Fruit fly (Drosophila melanogaster) whole organism, prepupa: ENCODE results near the gene UQCR-14.

Experiments
- Blimp-1 ChIP-seq: fragments of 200-800 bp; sonication (Bioruptor generic); optimal IDR thresholded peaks from 3 replicates; lab custom pipeline; 2017; ENCODE audit warnings: missing biosample characterization, missing genetic modification characterization, mild to moderate bottlenecking, moderate library complexity, missing genetic modification reagents
- CG10631 ChIP-seq: fragments of 200-800 bp; sonication (Bioruptor generic); optimal IDR thresholded peaks from 2 replicates; lab custom pipeline; 2016; ENCODE audit warnings: missing biosample characterization, missing genetic modification characterization
- CG10669 ChIP-seq: fragments of 200-800 bp; sonication (Bioruptor generic); optimal IDR thresholded peaks from 3 replicates; lab custom pipeline; 2018; ENCODE audit warnings: missing biosample characterization, mild to moderate bottlenecking, missing genetic modification characterization, moderate library complexity
- CG11294 ChIP-seq: fragments of 200-800 bp; sonication (Bioruptor generic); IDR thresholded peaks from 2 replicates; pipeline ENCODE4 v1.3.6; 2022; ENCODE audit warnings: missing biosample characterization, missing genetic modification characterization
- CG11902 ChIP-seq: fragments of 200-800 bp; sonication (Bioruptor generic); optimal IDR thresholded peaks from 3 replicates; lab custom pipeline; 2016; ENCODE audit warnings: missing biosample characterization, missing genetic modification characterization
- CG15336 ChIP-seq: fragments of 200-800 bp; sonication (Bioruptor generic); IDR thresholded peaks from 2 replicates; pipeline ENCODE4 v1.3.6; 2022; ENCODE audit warnings: missing biosample characterization, missing genetic modification characterization
- CG1621 ChIP-seq: fragments of 200-800 bp; sonication (Bioruptor generic); optimal IDR thresholded peaks from 3 replicates; lab custom pipeline; 2018; ENCODE audit warnings: missing biosample characterization, mild to moderate bottlenecking, missing genetic modification characterization
- CG16779 ChIP-seq: fragments of 200-800 bp; sonication (Bioruptor generic); optimal IDR thresholded peaks from 3 replicates; lab custom pipeline; 2017; ENCODE audit warnings: missing biosample characterization, mild to moderate bottlenecking, missing genetic modification characterization
- CG31627 ChIP-seq: fragments of 200-800 bp; sonication (Bioruptor generic); optimal IDR thresholded peaks from 3 replicates; lab custom pipeline; 2016; ENCODE audit warnings: missing biosample characterization, missing genetic modification characterization
- CG32006 ChIP-seq: fragments of 200-800 bp; sonication (Bioruptor generic); optimal IDR thresholded peaks from 3 replicates; lab custom pipeline; 2017; ENCODE audit warnings: missing biosample characterization, mild to moderate bottlenecking, missing genetic modification characterization
- CG3919 ChIP-seq: fragments of 200-800 bp; sonication (Bioruptor generic); optimal IDR thresholded peaks from 3 replicates; lab custom pipeline; 2016; ENCODE audit warnings: missing biosample characterization, missing genetic modification characterization
- CG4318 ChIP-seq: fragments of 200-800 bp; sonication (Bioruptor generic); optimal IDR thresholded peaks from 3 replicates; lab custom pipeline; 2017; ENCODE audit warnings: missing biosample characterization, mild to moderate bottlenecking, missing genetic modification characterization
- CG6163 ChIP-seq: fragments of 200-800 bp; sonication (Bioruptor generic); IDR thresholded peaks from 3 replicates; pipeline ENCODE4 v1.3.6; 2022; ENCODE audit warnings: missing biosample characterization, missing genetic modification characterization
- CG6276 ChIP-seq: fragments of 200-800 bp; sonication (Bioruptor generic); optimal IDR thresholded peaks from 2 replicates; lab custom pipeline; 2017; ENCODE audit warnings: missing biosample characterization, mild to moderate bottlenecking, missing genetic modification characterization
- CG6792 ChIP-seq: fragments of 200-800 bp; sonication (Bioruptor generic); optimal IDR thresholded peaks from 3 replicates; lab custom pipeline; 2016; ENCODE audit warnings: missing biosample characterization, missing genetic modification characterization
- CG6854 ChIP-seq: fragments of 200-800 bp; sonication (Bioruptor generic); optimal IDR thresholded peaks from 2 replicates; lab custom pipeline; 2017; ENCODE audit warnings: missing biosample characterization, mild to moderate bottlenecking, missing genetic modification characterization
- CG8119 ChIP-seq: fragments of 200-800 bp; sonication (Bioruptor generic); IDR thresholded peaks from 3 replicates; pipeline ENCODE4 v1.3.6; 2022; ENCODE audit warnings: missing biosample characterization, missing genetic modification characterization
- CG8319 ChIP-seq: fragments of 200-800 bp; sonication (Bioruptor generic); optimal IDR thresholded peaks from 3 replicates; lab custom pipeline; 2016; ENCODE audit warnings: missing biosample characterization, missing genetic modification characterization
- CG9139 ChIP-seq: fragments of 200-800 bp; sonication (Bioruptor generic); optimal IDR thresholded peaks from 3 replicates; lab custom pipeline; 2017; ENCODE audit warnings: missing biosample characterization, mild to moderate bottlenecking, missing genetic modification characterization
- Eip75B ChIP-seq: fragments of 200-800 bp; sonication (Bioruptor generic); optimal IDR thresholded peaks from 3 replicates; lab custom pipeline; 2016; ENCODE audit warnings: missing biosample characterization, missing genetic modification characterization
- Eip78C ChIP-seq: fragments of 200-800 bp; sonication (Bioruptor generic); peaks from one replicate; lab custom pipeline; 2016; ENCODE audit warnings: missing biosample characterization, missing genetic modification characterization
- Eip93F ChIP-seq: fragments of 200-800 bp; sonication (Bioruptor generic); optimal IDR thresholded peaks from 2 replicates; lab custom pipeline; 2016; ENCODE audit warnings: missing biosample characterization, mild to moderate bottlenecking, missing genetic modification characterization
- Ets21C ChIP-seq: fragments of 200-800 bp; sonication (Bioruptor generic); optimal IDR thresholded peaks from 3 replicates; lab custom pipeline; 2016; ENCODE audit warnings: missing biosample characterization, missing genetic modification characterization
- Ets96B ChIP-seq: fragments of 200-800 bp; optimal IDR thresholded peaks from 2 replicates; lab custom pipeline; 2019; ENCODE audit warnings: missing biosample characterization, mild to moderate bottlenecking, missing genetic modification characterization, moderate library complexity
- Gug ChIP-seq: fragments of 200-800 bp; sonication (Bioruptor generic); IDR thresholded peaks from 2 replicates; pipeline ENCODE4 v1.3.6; 2022; ENCODE audit warnings: missing biosample characterization, missing genetic modification characterization
- Hr4 ChIP-seq: fragments of 200-800 bp; sonication (Bioruptor generic); optimal IDR thresholded peaks from 3 replicates; lab custom pipeline; 2016; ENCODE audit warnings: missing biosample characterization, missing genetic modification characterization
- Lpt ChIP-seq: fragments of 200-800 bp; sonication (Bioruptor generic); optimal IDR thresholded peaks from 3 replicates; lab custom pipeline; 2016; ENCODE audit warnings: missing biosample characterization, missing genetic modification characterization
- Met ChIP-seq: fragments of 200-800 bp; sonication (Bioruptor generic); optimal IDR thresholded peaks from 3 replicates; lab custom pipeline; 2016; ENCODE audit warnings: missing biosample characterization, missing genetic modification characterization
- OdsH ChIP-seq: fragments of 200-800 bp; sonication (Bioruptor generic); optimal IDR thresholded peaks from 3 replicates; lab custom pipeline; 2016; ENCODE audit warnings: missing biosample characterization, missing genetic modification characterization
- Smox ChIP-seq: fragments of 200-800 bp; sonication (Bioruptor generic); optimal IDR thresholded peaks from 3 replicates; lab custom pipeline; 2016; ENCODE audit warnings: missing biosample characterization, missing genetic modification characterization
- Sox102F ChIP-seq: fragments of 200-800 bp; sonication (Bioruptor generic); optimal IDR thresholded peaks from 2 replicates; lab custom pipeline; 2016; ENCODE audit warnings: missing biosample characterization, mild to moderate bottlenecking, missing genetic modification characterization
- Sox15 ChIP-seq: fragments of 200-800 bp; sonication (Bioruptor generic); optimal IDR thresholded peaks from 3 replicates; lab custom pipeline; 2016; ENCODE audit warnings: missing biosample characterization, missing genetic modification characterization
- achi ChIP-seq: fragments of 200-800 bp; sonication (Bioruptor generic); optimal IDR thresholded peaks from 3 replicates; lab custom pipeline; 2016; ENCODE audit warnings: missing biosample characterization, missing genetic modification characterization
- acj6 ChIP-seq: fragments of 200-800 bp; sonication (Bioruptor generic); optimal IDR thresholded peaks from 3 replicates; lab custom pipeline; 2016; ENCODE audit warnings: missing biosample characterization, missing genetic modification characterization
- cyc ChIP-seq: fragments of 200-800 bp; sonication (Bioruptor generic); optimal IDR thresholded peaks from 3 replicates; lab custom pipeline; 2016; ENCODE audit warnings: missing biosample characterization, missing genetic modification characterization
- dac ChIP-seq: fragments of 200-800 bp; sonication (Bioruptor generic); optimal IDR thresholded peaks from 2 replicates; lab custom pipeline; 2017; ENCODE audit warnings: missing biosample characterization, mild to moderate bottlenecking, missing genetic modification characterization
- dsx ChIP-seq: fragments of 200-800 bp; optimal IDR thresholded peaks from 3 replicates; lab custom pipeline; 2019; ENCODE audit warnings: missing biosample characterization, mild to moderate bottlenecking, missing genetic modification characterization, moderate library complexity; ENCODE audit not compliant: poor library complexity, severe bottlenecking
- esn ChIP-seq: fragments of 200-800 bp; sonication (Bioruptor generic); optimal IDR thresholded peaks from 2 replicates; lab custom pipeline; 2016; ENCODE audit warnings: missing biosample characterization, mild to moderate bottlenecking, missing genetic modification characterization, moderate library complexity
- fd59A ChIP-seq: fragments of 200-800 bp; sonication (Bioruptor generic); optimal IDR thresholded peaks from 2 replicates; lab custom pipeline; 2017; ENCODE audit warnings: missing biosample characterization, mild to moderate bottlenecking, missing genetic modification characterization, missing genetic modification reagents
- fkh ChIP-seq: fragments of 200-800 bp; sonication (Bioruptor generic); optimal IDR thresholded peaks from 3 replicates; lab custom pipeline; 2017; ENCODE audit warnings: missing biosample characterization, mild to moderate bottlenecking, missing genetic modification characterization, moderate library complexity
- lz ChIP-seq: fragments of 200-800 bp; sonication (Bioruptor generic); optimal IDR thresholded peaks from 3 replicates; lab custom pipeline; 2016; ENCODE audit warnings: missing biosample characterization, missing genetic modification characterization
- net ChIP-seq: fragments of 200-800 bp; sonication (Bioruptor generic); optimal IDR thresholded peaks from 3 replicates; lab custom pipeline; 2016; ENCODE audit warnings: missing biosample characterization, missing genetic modification characterization
- pdm3 ChIP-seq: fragments of 200-800 bp; sonication (Bioruptor generic); optimal IDR thresholded peaks from 3 replicates; lab custom pipeline; 2016; ENCODE audit warnings: missing biosample characterization, missing genetic modification characterization
- salr ChIP-seq, 2 experiments: fragments of 200-800 bp; sonication (Bioruptor generic); optimal IDR thresholded peaks; 3 replicates each; lab custom pipeline; 2016 to 2018; ENCODE audit warnings: missing biosample characterization in 2 of 2, missing genetic modification characterization in 2 of 2, mild to moderate bottlenecking in 1 of 2
- ss ChIP-seq, 2 experiments: fragments of 200-800 bp; sonication (Bioruptor generic); optimal IDR thresholded peaks; 2 replicates in 1 of 2; 3 replicates in 1 of 2; lab custom pipeline; 2017 to 2018; ENCODE audit warnings: mild to moderate bottlenecking in 2 of 2, missing biosample characterization in 2 of 2, missing genetic modification characterization in 2 of 2, moderate library complexity in 1 of 2
- svp ChIP-seq: fragments of 200-800 bp; sonication (Bioruptor generic); peaks from one replicate; lab custom pipeline; 2016; ENCODE audit warnings: missing biosample characterization, missing genetic modification characterization
- topi ChIP-seq: fragments of 200-800 bp; sonication (Bioruptor generic); optimal IDR thresholded peaks from 3 replicates; lab custom pipeline; 2016; ENCODE audit warnings: missing biosample characterization, missing genetic modification characterization

UQCR-14 gene

dm6 chrX:16332615-16333288, 46.7 kb downstream of the UQCR-14 start (continued):
- peak; percentile 95 for TF ChIP-seq CG9139 (GFP tag; lab: Kevin White, UChicago)
- peak; percentile 97 for TF ChIP-seq Sox102F (GFP tag; lab: Kevin White, UChicago)
- TF ChIP-seq esn = peak; percentile 98
- peak; percentile 91 for TF ChIP-seq CG6163 (GFP tag; lab: Robert Waterston, UW)
- TF ChIP-seq CG16779 = peak; percentile 95
- peak; percentile 97 for TF ChIP-seq CG15336
- TF ChIP-seq CG10669 = peak; percentile 98
- TF ChIP-seq achi (GFP tag; lab: Kevin White, UChicago) = peak; percentile 94
- TF ChIP-seq Lpt (GFP tag; lab: Kevin White, UChicago) = peak; percentile 94
- TF ChIP-seq CG8319 (GFP tag; lab: Kevin White, UChicago) = peak; percentile 90
- peak; percentile 92 for TF ChIP-seq Gug (GFP tag; lab: Robert Waterston, UW)
- TF ChIP-seq cyc (GFP tag; lab: Kevin White, UChicago) = peak; percentile 95
- TF ChIP-seq CG10631 (GFP tag; lab: Kevin White, UChicago) = peak; percentile 95
- peak; percentile 97 for TF ChIP-seq lz (GFP tag; lab: Kevin White, UChicago)
- TF ChIP-seq CG6276 (GFP tag; lab: Kevin White, UChicago) = peak; percentile 98
- TF ChIP-seq CG6854 (GFP tag; lab: Kevin White, UChicago) = peak; percentile 94
- peak; percentile 97 for TF ChIP-seq pdm3 (GFP tag; lab: Kevin White, UChicago)

dm6 chrX:16333434-16334141, 47.5 kb downstream of the UQCR-14 start, which contains the start of the genes CG9921 and Dsp1:
Gene CG9921 (minus strand): TSS chrX:16333600.
Gene Dsp1 (plus strand): TSS chrX:16333612.
- TF ChIP-seq CG31627 (GFP tag; lab: Kevin White, UChicago) (no peak), OdsH (GFP tag; lab: Kevin White, UChicago) (no peak), net (GFP tag; lab: Kevin White, UChicago) (no peak), Met (GFP tag; lab: Kevin White, UChicago) (no peak), Hr4 (no peak), Gug (GFP tag; lab: Robert Waterston, UW) (no peak), CG11902 (GFP tag; lab: Kevin White, UChicago) (no peak), CG15336 (no peak), fkh (GFP tag; lab: Kevin White, UChicago) (no peak), CG8119 (no peak), CG1621 (tag; lab: Kevin White, UChicago) (no peak), CG6854 (GFP tag; lab: Kevin White, UChicago) (peak; percentile 13), svp (GFP tag; lab: Kevin White, UChicago) (no peak), CG6163 (GFP tag; lab: Robert Waterston, UW) (peak; percentile 51; the same call in 2 of the 3 replicates), acj6 (no peak), CG11294 (GFP tag; lab: Robert Waterston, UW) (no peak), salr (GFP tag; optimal IDR thresholded peaks at IDR 0.05; lab: Kevin White, UChicago) (no peak), CG9139 (GFP tag; lab: Kevin White, UChicago) (no peak), CG6792 (GFP tag; lab: Kevin White, UChicago) (no peak), CG32006 (peak; percentile 10), Sox15 (GFP tag; lab: Kevin White, UChicago) (no peak), topi (GFP tag; lab: Kevin White, UChicago) (no peak), ss (GFP tag; optimal IDR thresholded peaks at IDR 0.05; lab: Kevin White, UChicago) (no peak), Eip78C (GFP tag; lab: Kevin White, UChicago) (peak; percentile 53), Sox102F (GFP tag; lab: Kevin White, UChicago) (peak; percentile 17), CG3919 (GFP tag; lab: Kevin White, UChicago) (peak; percentile 2), Ets21C (GFP tag; lab: Kevin White, UChicago) (no peak), pdm3 (GFP tag; lab: Kevin White, UChicago) (no peak), dac (GFP tag; lab: Kevin White, UChicago) (no peak), Smox (GFP tag; lab: Kevin White, UChicago) (no peak), Blimp-1 (no peak), Lpt (GFP tag; lab: Kevin White, UChicago) (no peak), Ets96B (no peak), dsx (GFP tag; lab: Kevin White, UChicago) (peak; percentile 40), fd59A (GFP tag; lab: Kevin White, UChicago) (no peak), Eip93F (GFP tag; lab: Kevin White, UChicago) (peak; percentile 10), CG4318 (GFP tag; lab: Kevin White, UChicago) (no peak), Eip75B (no peak)
